Worm (Caenorhabditis elegans): Measurements from ENCODE around the gene gpd-2.

DNA sequence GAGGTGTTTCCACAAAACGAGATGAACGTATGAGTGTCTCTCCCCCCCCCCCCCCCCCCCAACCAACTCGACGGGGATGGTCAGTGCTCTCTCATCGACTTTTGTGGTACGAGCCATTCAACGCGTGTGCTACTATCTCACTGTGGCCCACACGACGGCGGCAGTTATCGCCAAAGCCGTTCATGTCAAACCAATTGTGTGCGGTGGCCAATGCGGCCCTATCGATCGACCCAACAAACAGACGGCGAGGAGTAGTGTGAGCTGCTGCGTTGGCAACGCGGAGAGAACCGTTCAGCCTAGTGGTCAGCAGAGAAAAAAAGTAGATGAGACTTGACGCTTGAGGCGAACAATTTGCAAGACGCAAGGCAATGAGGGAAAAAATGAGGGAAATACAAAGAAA lies 11.7 kb downstream of the gpd-2 start:
- TF ChIP-seq aly-2 (tag; optimal IDR thresholded peaks at IDR 0.05) (no peak), dpl-1 (GFP tag; optimal IDR thresholded peaks at IDR 0.05) (no peak)
